Fruit fly (Drosophila melanogaster): ENCODE data around the gene CG14073.

Gene CG14073

dm6 chr3L:18813963-18814647 lies 6.4 kb downstream of the CG14073 start (continued):
- TF ChIP-seq vnd (GFP tag; IDR thresholded peaks at IDR 0.05; ENCODE audit: partially characterized antibody), result no peak
- TF ChIP-seq az2 (GFP tag; optimal IDR thresholded peaks at IDR 0.05), result no peak
- no peak for TF ChIP-seq unc-4 (GFP tag; IDR thresholded peaks at IDR 0.05; ENCODE audit: partially characterized antibody)
- no peak for TF ChIP-seq CG11723 (GFP tag; optimal IDR thresholded peaks at IDR 0.05)
- no peak for TF ChIP-seq nerfin-1 (tag; optimal IDR thresholded peaks at IDR 0.05)
- peak; percentile 91 for TF ChIP-seq CG10321 (GFP tag; IDR thresholded peaks at IDR 0.05)
- no peak for TF ChIP-seq CG6272 (GFP tag; IDR thresholded peaks at IDR 0.05)
- TF ChIP-seq CG16779 (GFP tag; IDR thresholded peaks at IDR 0.05), result peak; percentile 34; the same call in 1 of the 2 replicates
- no peak for TF ChIP-seq aop (GFP tag; IDR thresholded peaks at IDR 0.05)
- peak; percentile 36 for TF ChIP-seq dm (GFP tag; optimal IDR thresholded peaks at IDR 0.05)
- no peak for TF ChIP-seq Elba2 (GFP tag; optimal IDR thresholded peaks at IDR 0.05)
- TF ChIP-seq Dfd (GFP tag; optimal IDR thresholded peaks at IDR 0.05), result no peak
- peak; percentile 64 for TF ChIP-seq Fer3 (tag; optimal IDR thresholded peaks at IDR 0.05)
- TF ChIP-seq stwl (tag; optimal IDR thresholded peaks at IDR 0.05), result no peak
- peak in 1 of 2 experiments; percentile 45 for TF ChIP-seq Eip74EF (GFP tag; optimal IDR thresholded peaks at IDR 0.05)
- TF ChIP-seq mirr (GFP tag; optimal IDR thresholded peaks at IDR 0.05), result peak; percentile 87
- TF ChIP-seq slou (GFP tag; optimal IDR thresholded peaks at IDR 0.05), result peak; percentile 43
- TF ChIP-seq run (tag; optimal IDR thresholded peaks at IDR 0.05), result peak; percentile 75
- TF ChIP-seq Kr (GFP tag; optimal IDR thresholded peaks at IDR 0.05), result peak; percentile 65
- TF ChIP-seq pnt (GFP tag; optimal IDR thresholded peaks at IDR 0.05), result peak; percentile 48
- TF ChIP-seq br (optimal IDR thresholded peaks at IDR 0.05), result no peak
- TF ChIP-seq CG12659 (GFP tag; optimal IDR thresholded peaks at IDR 0.05), result peak; percentile 59
- peak; percentile 60 for TF ChIP-seq CG6765 (GFP tag; optimal IDR thresholded peaks at IDR 0.05)
- peak; percentile 61; the same call in 1 of the 3 replicates for TF ChIP-seq z (GFP tag; IDR thresholded peaks at IDR 0.05)
- peak; percentile 29 for TF ChIP-seq p53 (GFP tag; optimal IDR thresholded peaks at IDR 0.05)
- peak; percentile 45 for TF ChIP-seq CTCF (GFP tag; optimal IDR thresholded peaks at IDR 0.05)
- peak; percentile 80 for TF ChIP-seq grn (GFP tag; optimal IDR thresholded peaks at IDR 0.05)
- TF ChIP-seq Dll (GFP tag; IDR thresholded peaks at IDR 0.05; ENCODE audit: partially characterized antibody), result no peak
- no peak for TF ChIP-seq tna (GFP tag; IDR thresholded peaks at IDR 0.05; ENCODE audit: partially characterized antibody)
- peak; percentile 96 for TF ChIP-seq sens (GFP tag)
- TF ChIP-seq kni (GFP tag; optimal IDR thresholded peaks at IDR 0.05), result peak; percentile 73
- TF ChIP-seq YL-1 (GFP tag; optimal IDR thresholded peaks at IDR 0.05), result peak; percentile 59
- peak; percentile 51 for TF ChIP-seq tap (tag; optimal IDR thresholded peaks at IDR 0.05)
- no peak for TF ChIP-seq NfI (GFP tag; optimal IDR thresholded peaks at IDR 0.05)
- TF ChIP-seq CG3847 (GFP tag; IDR thresholded peaks at IDR 0.05), result no peak
- no peak for TF ChIP-seq CG3995 (GFP tag; optimal IDR thresholded peaks at IDR 0.05)
- no peak for TF ChIP-seq croc (GFP tag; conservative IDR thresholded peaks at IDR 0.05)
- TF ChIP-seq eve (GFP tag; optimal IDR thresholded peaks at IDR 0.05), result no peak
- no peak for TF ChIP-seq bbx (GFP tag; IDR thresholded peaks at IDR 0.05; ENCODE audit: partially characterized antibody)
- TF ChIP-seq ase (GFP tag; IDR thresholded peaks at IDR 0.05), result no peak; the same call in 2 of the 3 replicates
- peak; percentile 71 for TF ChIP-seq her (GFP tag; optimal IDR thresholded peaks at IDR 0.05)
- no peak; the same call in 1 of the 2 replicates for TF ChIP-seq E2f1 (GFP tag; IDR thresholded peaks at IDR 0.05)
- peak; percentile 9 for TF ChIP-seq cato (GFP tag; optimal IDR thresholded peaks at IDR 0.05; ENCODE audit: borderline replicate concordance)
- no peak for TF ChIP-seq zen2 (GFP tag; IDR thresholded peaks at IDR 0.05; ENCODE audit: partially characterized antibody)
- no peak for TF ChIP-seq ssp (GFP tag; IDR thresholded peaks at IDR 0.05)
- peak; percentile 57 for TF ChIP-seq onecut (GFP tag; IDR thresholded peaks at IDR 0.05)
- TF ChIP-seq CG33557 (GFP tag; optimal IDR thresholded peaks at IDR 0.05), result peak; percentile 3
- no peak for TF ChIP-seq gsb-n (tag; optimal IDR thresholded peaks at IDR 0.05)
- TF ChIP-seq Six4 (GFP tag; optimal IDR thresholded peaks at IDR 0.05), result peak; percentile 27
- no peak for TF ChIP-seq sima (GFP tag; optimal IDR thresholded peaks at IDR 0.05)
- TF ChIP-seq Doc2 (GFP tag; IDR thresholded peaks at IDR 0.05), result no peak

All from whole organism, embryonic.